Fruit fly (Drosophila melanogaster) S2 (cell line): ENCODE data around the gene CG32295.

Source experiments
- CG8478 ChIP-seq: fragments of >200 bp; optimal IDR thresholded peaks from 2 replicates; lab custom pipeline; 2018
- CTCF ChIP-seq, 2 experiments: fragments of >200 bp; optimal IDR thresholded peaks; 2 replicates each; lab custom pipeline; 2018

- TF ChIP-seq CTCF (optimal IDR thresholded peaks at IDR 0.05; lab: Kevin White, UChicago) (no peak), CG8478 (lab: Kevin White, UChicago) (no peak)
These were observed 32.6 kb downstream of the CG32295 start for dm6 chr3L:2494183-2494541.
